2 fruit fly cellular contexts compared by ENCODE assay signal in genomic region chr3R:11154576-11155113, dm6.
A peak's percentile ranks its signal among the peaks of the same experiment; 100 is the strongest.
TF ChIP-seq lines count a peak whose summit lies in the region.

Gene Ugt302E1 (plus strand): TSS chr3R:11154626.

- no peak for TF ChIP-seq CTCF in whole organism, embryonic (GFP tag; optimal IDR thresholded peaks at IDR 0.05; lab: Kevin White, UChicago)

TF ChIP-seq in whole organism, adult, 20 proteins besides CTCF, POLR2A, EP300 and RAD21:
- TF ChIP-seq Mnt (GFP tag; optimal IDR thresholded peaks at IDR 0.05; lab: Kevin White, UChicago) (no peak), CG12768 (GFP tag; optimal IDR thresholded peaks at IDR 0.05; lab: Kevin White, UChicago) (no peak), cic (GFP tag; optimal IDR thresholded peaks at IDR 0.05; lab: Kevin White, UChicago) (peak; percentile 82)
TF ChIP-seq in whole organism, adult: peak in this region for 1.

TF ChIP-seq in whole organism, embryonic, 481 proteins besides CTCF, POLR2A, EP300 and RAD21:
- TF ChIP-seq ham (GFP tag; IDR thresholded peaks at IDR 0.05; lab: Robert Waterston, UW), result no peak
- TF ChIP-seq her (GFP tag; optimal IDR thresholded peaks at IDR 0.05; lab: Kevin White, UChicago), result no peak
- TF ChIP-seq CG34376 (GFP tag; optimal IDR thresholded peaks at IDR 0.05; lab: Kevin White, UChicago), result peak; percentile 38
- no peak for TF ChIP-seq peb (GFP tag; IDR thresholded peaks at IDR 0.05; lab: Robert Waterston, UW)
- no peak for TF ChIP-seq CG12219 (GFP tag; optimal IDR thresholded peaks at IDR 0.05; lab: Kevin White, UChicago)
- no peak for TF ChIP-seq pros (GFP tag; optimal IDR thresholded peaks at IDR 0.05; lab: Kevin White, UChicago)
- peak; percentile 41 for TF ChIP-seq mirr (GFP tag; optimal IDR thresholded peaks at IDR 0.05; lab: Kevin White, UChicago)
- TF ChIP-seq CG13287 (GFP tag; IDR thresholded peaks at IDR 0.05; lab: Robert Waterston, UW; ENCODE audit: partially characterized antibody), result no peak
- TF ChIP-seq CG2129 (GFP tag; IDR thresholded peaks at IDR 0.05; lab: Robert Waterston, UW; ENCODE audit: partially characterized antibody), result no peak
- no peak for TF ChIP-seq ken (GFP tag; IDR thresholded peaks at IDR 0.05; lab: Robert Waterston, UW)
- TF ChIP-seq grn (GFP tag; optimal IDR thresholded peaks at IDR 0.05; lab: Kevin White, UChicago), result peak; percentile 59
- no peak for TF ChIP-seq ATbp (GFP tag; optimal IDR thresholded peaks at IDR 0.05; lab: Kevin White, UChicago)
- TF ChIP-seq exex (tag; optimal IDR thresholded peaks at IDR 0.05; lab: Kevin White, UChicago), result peak; percentile 87
- no peak for TF ChIP-seq Optix (GFP tag; IDR thresholded peaks at IDR 0.05; lab: Robert Waterston, UW)
- TF ChIP-seq D19B (GFP tag; optimal IDR thresholded peaks at IDR 0.05; lab: Kevin White, UChicago), result no peak
- TF ChIP-seq yki (optimal IDR thresholded peaks at IDR 0.05; lab: Kevin White, UChicago), result no peak
- TF ChIP-seq Mad (GFP tag; optimal IDR thresholded peaks at IDR 0.05; lab: Kevin White, UChicago), result no peak
- peak; percentile 86 for TF ChIP-seq cwo (GFP tag; optimal IDR thresholded peaks at IDR 0.05; lab: Kevin White, UChicago)
- TF ChIP-seq sug (tag; optimal IDR thresholded peaks at IDR 0.05; lab: Kevin White, UChicago), result peak; percentile 58
- peak; percentile 17; the same call in 1 of the 2 replicates for TF ChIP-seq GATAe (GFP tag; conservative IDR thresholded peaks at IDR 0.05; lab: Robert Waterston, UW)
- no peak for TF ChIP-seq inv (GFP tag; IDR thresholded peaks at IDR 0.05; lab: Robert Waterston, UW; ENCODE audit: partially characterized antibody)
- no peak for TF ChIP-seq YL-1 (GFP tag; optimal IDR thresholded peaks at IDR 0.05; lab: Kevin White, UChicago)
- TF ChIP-seq Hr3 (GFP tag; optimal IDR thresholded peaks at IDR 0.05; lab: Kevin White, UChicago), result no peak
